Worm (Caenorhabditis elegans): ENCODE data around the gene F12E12.1.

DNA sequence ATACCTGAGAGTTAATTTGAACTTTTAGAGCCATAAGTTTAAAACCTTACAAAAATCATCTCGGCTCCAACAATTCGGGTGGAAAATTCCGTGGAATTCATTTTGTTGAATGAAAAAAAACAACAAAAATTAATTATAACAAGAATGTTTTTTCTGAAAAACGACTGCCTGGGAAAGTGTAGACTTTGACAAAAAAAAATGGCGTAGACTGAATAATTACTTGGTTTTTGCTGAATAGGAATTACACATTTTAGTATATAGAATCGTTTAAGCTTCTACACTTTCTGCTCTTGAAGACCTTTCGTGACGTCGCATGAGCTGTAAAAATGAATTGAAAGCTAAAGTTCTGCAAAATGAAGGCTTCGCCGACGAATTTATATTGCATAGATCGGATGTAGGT lies 22.8 kb downstream of the F12E12.1 start, which contains the start of gene srx-112:
- TF ChIP-seq peb-1 (tag; optimal IDR thresholded peaks at IDR 0.05) (no peak), unc-39 (tag; optimal IDR thresholded peaks at IDR 0.05) (no peak), nhr-25 (tag; optimal IDR thresholded peaks at IDR 0.05) (no peak), unc-55 (GFP tag; optimal IDR thresholded peaks at IDR 0.05) (no peak), alr-1 (tag; optimal IDR thresholded peaks at IDR 0.05) (no peak), fos-1 (tag; optimal IDR thresholded peaks at IDR 0.05) (no peak), ama-1 (optimal IDR thresholded peaks at IDR 0.05) (no peak), dmd-4 (tag; optimal IDR thresholded peaks at IDR 0.05) (no peak), nhr-6 (tag; optimal IDR thresholded peaks at IDR 0.05) (no peak), elt-3 (tag; optimal IDR thresholded peaks at IDR 0.05) (no peak), blmp-1 (tag; optimal IDR thresholded peaks at IDR 0.05; ENCODE audit: insufficient read depth) (no peak), lin-39 (tag; optimal IDR thresholded peaks at IDR 0.05) (no peak), sem-4 (tag; optimal IDR thresholded peaks at IDR 0.05) (no peak), nhr-237 (tag; optimal IDR thresholded peaks at IDR 0.05) (no peak)

All from whole organism, L2 larva.